Worm (Caenorhabditis elegans): ENCODE measurements around the gene C28H8.3.

- TF ChIP-seq dao-5 (tag; optimal IDR thresholded peaks at IDR 0.05) (no peak), him-1 (tag; optimal IDR thresholded peaks at IDR 0.05) (no peak)
Observed at ce11 chrIII:5878215-5878614, 30.3 kb upstream of the C28H8.3 start, which contains the start of the genes mig-21 and F01F1.2.
